Fruit fly (Drosophila melanogaster): ENCODE data around the gene emei.

The emei gene

DNA sequence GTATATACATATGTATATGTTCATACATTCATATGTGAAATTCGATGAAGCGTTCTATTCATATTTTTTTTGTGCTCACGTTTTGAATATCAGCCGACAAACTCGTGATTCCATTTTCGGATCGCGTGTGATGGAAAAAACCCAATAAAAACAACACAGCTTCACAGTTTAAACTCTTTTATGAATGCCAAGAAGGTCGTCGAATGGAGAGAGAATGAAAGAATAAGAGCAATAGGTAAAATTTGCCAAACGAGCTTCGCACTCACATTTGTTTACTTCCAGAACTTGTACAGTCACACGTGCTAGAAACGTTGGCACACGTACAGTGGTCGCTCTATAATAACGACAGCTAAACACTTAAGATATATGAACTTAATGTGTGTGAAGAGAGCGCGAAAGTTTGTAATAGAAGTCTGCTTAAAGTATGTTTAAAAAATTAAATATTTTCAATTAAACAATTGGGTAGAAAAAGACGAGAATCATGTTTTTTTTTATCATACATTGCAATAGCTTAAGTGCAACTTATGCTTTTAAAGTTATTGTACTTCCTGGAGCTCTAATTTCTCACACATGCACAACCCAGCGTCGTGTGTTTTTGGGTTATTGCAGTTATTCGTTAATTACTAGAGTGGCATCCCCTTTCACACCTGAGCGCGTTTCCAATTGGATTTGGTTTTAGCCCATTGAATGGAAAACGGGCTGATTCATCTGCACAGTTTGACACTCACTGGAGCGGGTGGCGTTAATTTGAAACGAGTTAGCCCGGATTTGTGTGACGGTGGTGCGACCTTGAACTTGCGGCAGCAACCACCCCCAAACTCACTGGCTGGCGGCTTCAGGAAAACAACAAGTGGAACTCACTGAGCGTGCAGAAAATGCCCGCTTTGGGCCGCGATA, 16.4 kb downstream of the emei start (continued):
- TF ChIP-seq her (GFP tag; optimal IDR thresholded peaks at IDR 0.05) (no peak), CG13894 (tag; optimal IDR thresholded peaks at IDR 0.05) (no peak), Eip74EF (GFP tag; optimal IDR thresholded peaks at IDR 0.05) (no peak), Ada2b (GFP tag; IDR thresholded peaks at IDR 0.05) (no peak), Ptx1 (GFP tag; IDR thresholded peaks at IDR 0.05) (no peak), CG4707 (GFP tag; optimal IDR thresholded peaks at IDR 0.05) (no peak), eve (GFP tag; optimal IDR thresholded peaks at IDR 0.05) (no peak), CG17361 (GFP tag; IDR thresholded peaks at IDR 0.05) (peak; percentile 22; the same call in 1 of the 3 replicates), Lhr (GFP tag; optimal IDR thresholded peaks at IDR 0.05) (no peak), zfh1 (GFP tag; IDR thresholded peaks at IDR 0.05) (no peak), crc (GFP tag; optimal IDR thresholded peaks at IDR 0.05) (no peak), CG4820 (GFP tag; optimal IDR thresholded peaks at IDR 0.05) (no peak), D19B (GFP tag; optimal IDR thresholded peaks at IDR 0.05) (no peak), ap (GFP tag; IDR thresholded peaks at IDR 0.05) (no peak), sob (GFP tag; IDR thresholded peaks at IDR 0.05) (no peak), chinmo (GFP tag; IDR thresholded peaks at IDR 0.05; ENCODE audit: partially characterized antibody) (no peak), CG4282 (GFP tag; optimal IDR thresholded peaks at IDR 0.05) (no peak), CG8924 (tag; optimal IDR thresholded peaks at IDR 0.05) (no peak), Atf6 (GFP tag; IDR thresholded peaks at IDR 0.05) (no peak), pfk (GFP tag; optimal IDR thresholded peaks at IDR 0.05) (no peak), CG9797 (GFP tag; optimal IDR thresholded peaks at IDR 0.05) (no peak), CG10462 (GFP tag; optimal IDR thresholded peaks at IDR 0.05) (no peak), cwo (GFP tag; optimal IDR thresholded peaks at IDR 0.05) (peak; percentile 96), CG4424 (GFP tag; optimal IDR thresholded peaks at IDR 0.05) (peak; percentile 3), Med (GFP tag) (peak; percentile 79), CG9876 (GFP tag; optimal IDR thresholded peaks at IDR 0.05) (no peak), lmd (GFP tag; IDR thresholded peaks at IDR 0.05) (no peak), Sox100B (GFP tag; optimal IDR thresholded peaks at IDR 0.05) (no peak), tna (GFP tag; IDR thresholded peaks at IDR 0.05; ENCODE audit: partially characterized antibody) (no peak; the same call in 1 of the 2 replicates), Antp (GFP tag; optimal IDR thresholded peaks at IDR 0.05) (no peak), CG18764 (GFP tag; optimal IDR thresholded peaks at IDR 0.05) (no peak), mirr (GFP tag; optimal IDR thresholded peaks at IDR 0.05) (no peak), CG8388 (GFP tag; optimal IDR thresholded peaks at IDR 0.05) (no peak), CG15479 (GFP tag; optimal IDR thresholded peaks at IDR 0.05) (no peak), br (optimal IDR thresholded peaks at IDR 0.05) (no peak), Dek (tag; optimal IDR thresholded peaks at IDR 0.05) (no peak), trem (tag; optimal IDR thresholded peaks at IDR 0.05) (peak; percentile 55), CG6254 (GFP tag; optimal IDR thresholded peaks at IDR 0.05) (no peak), ara (GFP tag; IDR thresholded peaks at IDR 0.05) (no peak), CG9437 (GFP tag; optimal IDR thresholded peaks at IDR 0.05) (no peak), Doc3 (GFP tag; IDR thresholded peaks at IDR 0.05; ENCODE audit: partially characterized antibody) (no peak), HHEX (GFP tag; optimal IDR thresholded peaks at IDR 0.05) (no peak), CG14710 (tag; optimal IDR thresholded peaks at IDR 0.05) (no peak), abd-A (tag; optimal IDR thresholded peaks at IDR 0.05) (no peak), CG10147 (GFP tag; optimal IDR thresholded peaks at IDR 0.05) (no peak), CG11696 (GFP tag; IDR thresholded peaks at IDR 0.05) (no peak), gsb (GFP tag; IDR thresholded peaks at IDR 0.05) (no peak), D (optimal IDR thresholded peaks at IDR 0.05) (no peak), D (GFP tag; optimal IDR thresholded peaks at IDR 0.05) (no peak), CG3281 (GFP tag; optimal IDR thresholded peaks at IDR 0.05) (peak; percentile 50)
